Worm (Caenorhabditis elegans): Measurements from ENCODE around the gene sri-77.
"Not testable (repeated sequence)": the region's sequence is repeated elsewhere in the genome, so short reads cannot be mapped to it uniquely, and the experiment has no call there.

Gene sri-77

ce11 chrII:2629270-2629669 lies 24.1 kb upstream of the sri-77 start, which contains the start of gene sri-37:
Gene sri-37, plus strand, starts transcription at chrII:2629570.
- TF ChIP-seq nhr-12 (tag; optimal IDR thresholded peaks at IDR 0.05) (no peak), ztf-4 (tag; optimal IDR thresholded peaks at IDR 0.05) (no peak), elt-3 (tag; optimal IDR thresholded peaks at IDR 0.05) (no peak), ztf-1 (GFP tag; conservative IDR thresholded peaks at IDR 0.05) (no peak), mbf-1 (tag; optimal IDR thresholded peaks at IDR 0.05) (no peak), ztf-11 (tag; optimal IDR thresholded peaks at IDR 0.05) (no peak), ama-1 (optimal IDR thresholded peaks at IDR 0.05) (no peak), R02D3.7 (tag; optimal IDR thresholded peaks at IDR 0.05) (no peak), nhr-11 (tag; optimal IDR thresholded peaks at IDR 0.05) (no peak), ZK546.5 (tag; optimal IDR thresholded peaks at IDR 0.05) (no peak), unc-62 (GFP tag; optimal IDR thresholded peaks at IDR 0.05) (no peak)

- no peak for TF ChIP-seq nhr-11 (tag; optimal IDR thresholded peaks at IDR 0.05)
- TF ChIP-seq blmp-1 (tag; optimal IDR thresholded peaks at IDR 0.05; ENCODE audit: insufficient read depth), result no peak
- no peak for TF ChIP-seq ztf-1 (GFP tag; conservative IDR thresholded peaks at IDR 0.05)
- TF ChIP-seq mab-5 (tag; optimal IDR thresholded peaks at IDR 0.05), result no peak
- no peak for TF ChIP-seq unc-55 (GFP tag; optimal IDR thresholded peaks at IDR 0.05)
- TF ChIP-seq lin-39 (tag; optimal IDR thresholded peaks at IDR 0.05), result no peak
- TF ChIP-seq lsy-2 (tag; optimal IDR thresholded peaks at IDR 0.05), result no peak
- no peak for TF ChIP-seq mdl-1 (tag; optimal IDR thresholded peaks at IDR 0.05)
- TF ChIP-seq crh-2 (tag; optimal IDR thresholded peaks at IDR 0.05), result no peak
- TF ChIP-seq aly-2 (tag; optimal IDR thresholded peaks at IDR 0.05), result no peak
- no peak for TF ChIP-seq ceh-82 (tag; optimal IDR thresholded peaks at IDR 0.05)
These were observed 23.2 kb upstream of the sri-77 start for ce11 chrII:2628401-2628800.

- TF ChIP-seq nhr-77 (tag; optimal IDR thresholded peaks at IDR 0.05), result no peak
- TF ChIP-seq nhr-129 (tag; optimal IDR thresholded peaks at IDR 0.05), result no peak
- no peak for TF ChIP-seq F13H6.1 (tag; optimal IDR thresholded peaks at IDR 0.05)
- TF ChIP-seq snpc-4 (tag; optimal IDR thresholded peaks at IDR 0.05), result no peak
- no peak for TF ChIP-seq lin-11 (tag; optimal IDR thresholded peaks at IDR 0.05)
These were observed 22.1 kb upstream of the sri-77 start, which contains the start of gene sri-71 for ce11 chrII:2627154-2627799. Gene sri-71, plus strand, starts transcription at chrII:2627749.

ce11 chrII:2624792-2625191 lies 19.6 kb upstream of the sri-77 start, which contains the start of gene lgc-28:
Gene lgc-28, plus strand, starts transcription at chrII:2625092.
- TF ChIP-seq lin-11 (tag; optimal IDR thresholded peaks at IDR 0.05) (no peak), gmeb-1 (tag; optimal IDR thresholded peaks at IDR 0.05) (no peak), nhr-21 (tag; optimal IDR thresholded peaks at IDR 0.05) (no peak), egl-27 (tag; optimal IDR thresholded peaks at IDR 0.05) (no peak), mbf-1 (tag; optimal IDR thresholded peaks at IDR 0.05) (no peak), aly-2 (tag; optimal IDR thresholded peaks at IDR 0.05) (no peak), unc-55 (GFP tag; optimal IDR thresholded peaks at IDR 0.05) (no peak), nhr-23 (tag; optimal IDR thresholded peaks at IDR 0.05) (no peak), mdl-1 (tag; optimal IDR thresholded peaks at IDR 0.05) (no peak), nhr-237 (tag; optimal IDR thresholded peaks at IDR 0.05) (no peak), R02D3.7 (tag; optimal IDR thresholded peaks at IDR 0.05) (no peak), C34F6.9 (tag; optimal IDR thresholded peaks at IDR 0.05) (no peak), lsy-2 (tag; optimal IDR thresholded peaks at IDR 0.05) (no peak), unc-39 (tag; optimal IDR thresholded peaks at IDR 0.05) (no peak)

- TF ChIP-seq nhr-10 (tag; optimal IDR thresholded peaks at IDR 0.05); unc-55 (GFP tag; optimal IDR thresholded peaks at IDR 0.05); ZK546.5 (tag; optimal IDR thresholded peaks at IDR 0.05): not testable (repeated sequence)
These were observed 17.8 kb upstream of the sri-77 start, which contains the start of gene D2062.4 for ce11 chrII:2622936-2623452. Gene D2062.4, plus strand, starts transcription at chrII:2623402.

ce11 chrII:2622480-2622879 lies 17.3 kb upstream of the sri-77 start, which contains the start of gene D2062.5:
Gene D2062.5, plus strand, starts transcription at chrII:2622780.
- TF ChIP-seq nhr-11 (tag; optimal IDR thresholded peaks at IDR 0.05), result no peak
- no peak for TF ChIP-seq sem-4 (tag; optimal IDR thresholded peaks at IDR 0.05)
- TF ChIP-seq unc-55 (GFP tag; optimal IDR thresholded peaks at IDR 0.05), result no peak
- no peak for TF ChIP-seq dmd-4 (tag; optimal IDR thresholded peaks at IDR 0.05)
- no peak for TF ChIP-seq ceh-82 (tag; optimal IDR thresholded peaks at IDR 0.05)
- no peak for TF ChIP-seq lsy-2 (tag; optimal IDR thresholded peaks at IDR 0.05)
- no peak for TF ChIP-seq zag-1 (tag; optimal IDR thresholded peaks at IDR 0.05)
- TF ChIP-seq nhr-77 (tag; optimal IDR thresholded peaks at IDR 0.05), result no peak
- no peak for TF ChIP-seq elt-1 (tag; optimal IDR thresholded peaks at IDR 0.05)
- no peak for TF ChIP-seq lin-13 (GFP tag; optimal IDR thresholded peaks at IDR 0.05)
- no peak for TF ChIP-seq alr-1 (tag; optimal IDR thresholded peaks at IDR 0.05)
- TF ChIP-seq mdl-1 (tag; optimal IDR thresholded peaks at IDR 0.05), result no peak
- TF ChIP-seq fos-1 (tag; optimal IDR thresholded peaks at IDR 0.05), result no peak
- TF ChIP-seq ztf-4 (tag; optimal IDR thresholded peaks at IDR 0.05), result no peak
